Worm (Caenorhabditis elegans) whole organism, L4/young adult: ENCODE data around the gene F30H5.5.

Experiments
- W03F9.2 ChIP-seq: fragments of 150-350 bp; optimal IDR thresholded peaks from 2 replicates; lab custom pipeline; 2014; ENCODE audit warnings: missing biosample characterization, missing genetic modification characterization
- dao-5 ChIP-seq: sonication (generic microtip); optimal IDR thresholded peaks from 2 replicates; lab custom pipeline; 2016; ENCODE audit warnings: missing genotype, missing genetic modification characterization, moderate library complexity, missing compliant biosample characterization
- him-1 ChIP-seq: sonication (generic microtip); optimal IDR thresholded peaks from 2 replicates; lab custom pipeline; 2016; ENCODE audit warnings: missing genotype, missing genetic modification reagents, missing genetic modification characterization, missing compliant biosample characterization

DNA sequence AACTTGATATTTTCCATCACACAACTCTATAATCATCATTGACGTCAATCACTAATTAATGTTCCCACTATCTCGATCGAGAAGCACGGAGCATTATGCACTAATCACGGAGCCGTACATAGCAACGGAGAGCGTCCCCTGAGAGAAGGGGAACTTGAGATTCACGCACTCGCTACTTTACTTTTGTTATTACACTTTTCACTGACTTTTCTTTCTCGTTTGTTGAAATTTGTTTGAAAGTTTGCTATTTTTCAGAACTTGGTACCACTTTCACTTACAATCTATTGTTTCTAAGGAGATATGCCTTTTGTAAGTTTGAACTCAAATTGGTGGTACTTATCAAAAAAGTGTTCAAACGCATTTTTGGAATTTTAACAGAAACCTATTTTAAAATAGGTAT lies 44.5 kb upstream of the F30H5.5 start, which contains the start of gene Y55B1BR.8:
- TF ChIP-seq W03F9.2 (tag; lab: Kevin White, UChicago), result no peak
- TF ChIP-seq him-1 (tag; lab: Kevin White, UChicago), result no peak
- TF ChIP-seq dao-5 (tag; lab: Kevin White, UChicago), result no peak
